Worm (Caenorhabditis elegans): ENCODE data around the gene F49C12.2.

F49C12.2 gene

DNA sequence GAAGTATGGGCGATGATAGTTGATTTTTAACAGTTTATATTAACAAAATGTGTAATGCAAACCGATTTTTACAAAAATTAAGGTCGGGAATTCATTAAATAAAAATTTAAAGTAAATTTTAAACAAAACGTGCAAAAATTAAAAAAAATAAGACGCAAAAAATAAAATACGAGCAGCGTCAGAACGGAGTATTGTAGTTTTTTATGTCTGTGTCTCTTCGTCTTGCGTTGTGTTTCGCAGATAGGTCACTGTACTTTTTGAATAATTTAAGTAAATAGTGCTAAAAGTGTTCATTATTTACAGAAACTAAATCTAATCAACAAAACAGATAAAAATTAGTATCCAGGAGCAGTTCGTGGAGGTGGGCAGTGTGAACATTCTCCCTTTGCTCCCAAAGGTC lies 38.7 kb downstream of the F49C12.2 start:
- TF ChIP-seq ahr-1 (tag; optimal IDR thresholded peaks at IDR 0.05), result no peak
- TF ChIP-seq ceh-6 (GFP tag; optimal IDR thresholded peaks at IDR 0.05), result no peak
- TF ChIP-seq fkh-6 (tag; optimal IDR thresholded peaks at IDR 0.05), result no peak

DNA sequence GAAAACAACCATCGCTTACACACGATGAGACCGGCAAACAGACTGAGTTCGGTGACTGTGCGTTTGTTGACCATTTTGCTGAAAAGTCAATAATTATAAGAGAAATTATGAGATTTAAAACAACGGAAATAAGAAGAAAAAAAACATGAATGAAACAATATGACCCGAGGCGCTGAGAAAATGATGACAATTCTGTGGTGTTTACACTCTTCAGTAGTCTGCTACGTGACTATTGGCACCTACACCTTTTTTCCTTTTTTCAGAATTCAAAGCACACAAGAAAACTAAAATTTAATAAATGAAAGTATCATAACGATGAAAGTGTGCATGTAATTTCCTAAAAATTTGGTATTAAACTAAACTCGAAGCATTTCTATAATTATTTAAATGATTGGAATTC lies 39.4 kb downstream of the F49C12.2 start, which contains the start of gene Y11D7A.10:
Gene Y11D7A.10 (minus strand): TSS at position 82 of the 400 bp plus-strand sequence.
- TF ChIP-seq K09A11.1 (tag; optimal IDR thresholded peaks at IDR 0.05; ENCODE audit: insufficient read depth), result no peak
- TF ChIP-seq ceh-9 (tag; optimal IDR thresholded peaks at IDR 0.05), result no peak
- TF ChIP-seq lin-11 (tag; optimal IDR thresholded peaks at IDR 0.05), result no peak
- TF ChIP-seq unc-42 (tag; optimal IDR thresholded peaks at IDR 0.05), result no peak
- no peak for TF ChIP-seq hlh-15 (tag; optimal IDR thresholded peaks at IDR 0.05)
- no peak for TF ChIP-seq hlh-30 (tag; optimal IDR thresholded peaks at IDR 0.05; ENCODE audit: insufficient read depth)
- TF ChIP-seq tbx-2 (tag; optimal IDR thresholded peaks at IDR 0.05), result no peak

DNA sequence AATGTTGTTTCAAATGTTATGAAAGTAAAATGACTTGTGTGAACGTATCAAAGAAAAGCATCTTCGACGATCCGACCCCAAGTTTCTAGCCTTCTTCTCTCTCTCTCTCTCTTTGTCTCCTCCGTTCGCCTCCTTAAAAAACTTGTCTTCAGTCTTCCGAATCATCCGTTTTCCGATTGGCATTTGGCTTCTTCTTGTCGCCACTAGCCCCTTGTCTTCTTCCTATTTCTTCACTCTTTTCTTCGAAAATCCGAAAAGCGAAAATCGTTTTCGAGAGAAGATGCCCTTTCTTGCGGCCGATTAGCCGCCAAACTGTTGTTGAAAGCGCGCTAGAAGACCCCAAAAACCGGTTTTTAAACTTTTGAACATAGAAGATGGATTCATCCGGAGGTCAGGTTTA lies 40.5 kb downstream of the F49C12.2 start:
- no peak for TF ChIP-seq hlh-6 (tag; optimal IDR thresholded peaks at IDR 0.05)
- peak; percentile 25 for TF ChIP-seq ama-1 (optimal IDR thresholded peaks at IDR 0.05)

DNA sequence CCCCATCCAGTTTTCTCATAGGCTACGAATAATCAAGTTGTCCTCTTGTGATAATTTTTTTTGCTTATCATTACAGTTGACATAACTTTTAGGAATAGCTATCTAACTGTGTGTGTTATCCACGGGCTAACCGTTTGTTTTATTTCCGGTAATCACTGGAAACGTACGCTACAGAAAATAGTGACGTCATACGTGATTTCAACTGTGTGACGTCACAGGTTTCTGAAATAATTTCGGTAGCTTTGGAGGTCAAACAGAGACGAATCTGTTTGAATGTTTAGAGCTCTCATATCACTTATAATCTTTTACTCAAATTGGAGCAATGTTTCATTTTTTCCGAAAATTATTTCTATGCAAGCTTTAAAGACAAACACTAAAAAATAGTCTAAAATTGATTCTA lies 42.2 kb downstream of the F49C12.2 start:
- TF ChIP-seq pros-1 (tag; optimal IDR thresholded peaks at IDR 0.05) (no peak), F13H6.1 (tag; optimal IDR thresholded peaks at IDR 0.05) (no peak), ceh-14 (tag; optimal IDR thresholded peaks at IDR 0.05) (no peak), sox-2 (GFP tag; IDR thresholded peaks at IDR 0.05) (no peak), ceh-18 (tag; optimal IDR thresholded peaks at IDR 0.05) (no peak), T23F11.4 (GFP tag; optimal IDR thresholded peaks at IDR 0.05) (no peak), sdc-2 (tag; optimal IDR thresholded peaks at IDR 0.05) (no peak), ceh-6 (GFP tag; optimal IDR thresholded peaks at IDR 0.05) (no peak), ztf-16 (tag; optimal IDR thresholded peaks at IDR 0.05) (no peak), nhr-232 (tag; optimal IDR thresholded peaks at IDR 0.05) (no peak), pag-3 (tag; optimal IDR thresholded peaks at IDR 0.05; ENCODE audit: borderline replicate concordance) (no peak), rnt-1 (tag; optimal IDR thresholded peaks at IDR 0.05) (no peak)

DNA sequence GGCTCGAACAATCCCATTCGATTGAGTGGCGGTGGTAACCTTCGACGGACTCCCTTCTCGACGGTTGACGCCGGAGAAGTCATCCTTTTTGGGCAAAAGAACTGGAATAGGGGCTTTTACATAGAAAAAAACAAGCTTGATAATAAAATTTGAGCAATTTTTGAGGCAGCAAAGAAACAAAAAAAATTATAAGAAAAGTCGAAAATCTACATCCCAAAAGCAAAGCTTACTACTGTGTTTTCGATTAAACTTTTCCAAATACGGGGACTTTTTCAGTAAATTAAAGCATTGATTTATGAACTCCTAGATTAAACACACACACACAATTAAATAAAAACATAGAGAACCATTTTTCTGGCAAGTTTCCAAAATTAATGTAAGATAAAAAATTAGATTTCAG lies 43.0 kb downstream of the F49C12.2 start, which contains the start of gene Y11D7A.9:
Gene Y11D7A.9 (minus strand): TSS at position 101 of the 400 bp plus-strand sequence.
- no peak for TF ChIP-seq ceh-48 (tag; optimal IDR thresholded peaks at IDR 0.05)
- no peak for TF ChIP-seq C08G9.2 (tag; optimal IDR thresholded peaks at IDR 0.05)
- TF ChIP-seq rnt-1 (tag; optimal IDR thresholded peaks at IDR 0.05), result no peak
- no peak for TF ChIP-seq T23F11.4 (GFP tag; optimal IDR thresholded peaks at IDR 0.05)
- no peak for TF ChIP-seq F13H6.1 (tag; optimal IDR thresholded peaks at IDR 0.05)
- TF ChIP-seq ceh-2 (tag; optimal IDR thresholded peaks at IDR 0.05), result no peak
- no peak for TF ChIP-seq tbx-2 (tag; optimal IDR thresholded peaks at IDR 0.05)
- no peak for TF ChIP-seq pros-1 (tag; optimal IDR thresholded peaks at IDR 0.05)

DNA sequence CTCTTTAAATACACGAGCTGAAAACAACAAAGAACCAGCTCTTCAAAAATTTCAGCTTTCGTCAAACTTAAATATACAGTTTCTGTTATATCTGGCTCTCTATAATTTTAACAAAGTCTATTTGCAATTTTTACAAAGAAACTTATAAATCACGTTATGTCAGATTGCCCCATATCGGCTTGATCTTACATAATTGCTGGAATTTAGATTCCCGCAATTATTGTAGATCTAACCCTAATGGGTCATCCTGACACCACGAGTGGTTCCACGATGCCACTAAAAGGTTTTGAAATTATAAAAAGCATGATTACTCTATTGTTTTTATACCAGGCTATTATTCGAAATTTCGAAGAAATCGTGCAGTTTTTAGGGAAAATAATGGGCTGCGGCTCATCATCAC lies 48.0 kb downstream of the F49C12.2 start, which contains the start of gene Y11D7A.8:
Gene Y11D7A.8 (plus strand): TSS at position 301 of the 400 bp plus-strand sequence.
- TF ChIP-seq unc-42 (tag; optimal IDR thresholded peaks at IDR 0.05) (no peak), hlh-13 (GFP tag; optimal IDR thresholded peaks at IDR 0.05) (no peak), lim-6 (tag; optimal IDR thresholded peaks at IDR 0.05) (no peak), unc-86 (tag; optimal IDR thresholded peaks at IDR 0.05) (no peak), madf-2 (tag; optimal IDR thresholded peaks at IDR 0.05) (no peak), mec-3 (tag; optimal IDR thresholded peaks at IDR 0.05; ENCODE audit: borderline replicate concordance) (no peak), ztf-16 (tag; optimal IDR thresholded peaks at IDR 0.05) (no peak), dmd-4 (tag; optimal IDR thresholded peaks at IDR 0.05; ENCODE audit: borderline replicate concordance) (no peak), ceh-18 (tag; optimal IDR thresholded peaks at IDR 0.05) (no peak)
